Worm (Caenorhabditis elegans): Measurements from ENCODE around the gene bca-1.

bca-1 gene

ce11 chrX:6219892-6220291 is 15.3 kb upstream of the bca-1 start (continued):
- peak; percentile 63 for TF ChIP-seq dve-1 (tag; optimal IDR thresholded peaks at IDR 0.05)
- TF ChIP-seq ets-4 (tag; optimal IDR thresholded peaks at IDR 0.05) = no peak
- TF ChIP-seq ceh-48 (tag; optimal IDR thresholded peaks at IDR 0.05) = no peak
- peak; percentile 22 for TF ChIP-seq ztf-16 (tag; optimal IDR thresholded peaks at IDR 0.05)
- TF ChIP-seq hlh-13 (GFP tag; optimal IDR thresholded peaks at IDR 0.05) = peak; percentile 35
- peak; percentile 40 for TF ChIP-seq gmeb-2 (tag; optimal IDR thresholded peaks at IDR 0.05)
- no peak for TF ChIP-seq ahr-1 (tag; optimal IDR thresholded peaks at IDR 0.05)
- peak; percentile 32 for TF ChIP-seq ceh-34 (tag; optimal IDR thresholded peaks at IDR 0.05)
- peak; percentile 36 for TF ChIP-seq tbx-2 (tag; optimal IDR thresholded peaks at IDR 0.05)

ce11 chrX:6216551-6216950 is 12.0 kb upstream of the bca-1 start, which contains the start of gene lrch-1:
lrch-1 (minus strand) TSS chrX:6216651.
- TF ChIP-seq elt-2 (tag; optimal IDR thresholded peaks at IDR 0.05) = peak; percentile 29
- TF ChIP-seq ceh-6 (GFP tag; optimal IDR thresholded peaks at IDR 0.05) = no peak

ce11 chrX:6211322-6211820 is 6.8 kb upstream of the bca-1 start:
- TF ChIP-seq ceh-31 (tag; optimal IDR thresholded peaks at IDR 0.05) (peak; percentile 33), unc-42 (tag; optimal IDR thresholded peaks at IDR 0.05) (peak; percentile 77), sox-2 (GFP tag; IDR thresholded peaks at IDR 0.05) (no peak)

- no peak for TF ChIP-seq ztf-16 (tag; optimal IDR thresholded peaks at IDR 0.05)
- no peak for TF ChIP-seq mec-3 (tag; optimal IDR thresholded peaks at IDR 0.05; ENCODE audit: borderline replicate concordance)
- no peak for TF ChIP-seq che-1 (tag; optimal IDR thresholded peaks at IDR 0.05)
- TF ChIP-seq ama-1 (optimal IDR thresholded peaks at IDR 0.05) = no peak
- TF ChIP-seq lin-11 (tag; optimal IDR thresholded peaks at IDR 0.05) = no peak
- TF ChIP-seq fkh-6 (tag; optimal IDR thresholded peaks at IDR 0.05) = no peak
- TF ChIP-seq C08G9.2 (tag; optimal IDR thresholded peaks at IDR 0.05) = no peak
- no peak for TF ChIP-seq zip-5 (tag; optimal IDR thresholded peaks at IDR 0.05)
- no peak for TF ChIP-seq ahr-1 (tag; optimal IDR thresholded peaks at IDR 0.05)
- no peak for TF ChIP-seq eyg-1 (tag; optimal IDR thresholded peaks at IDR 0.05)
- TF ChIP-seq ceh-31 (tag; optimal IDR thresholded peaks at IDR 0.05) = no peak
- no peak for TF ChIP-seq ets-4 (tag; optimal IDR thresholded peaks at IDR 0.05)
- no peak for TF ChIP-seq dmd-4 (tag; optimal IDR thresholded peaks at IDR 0.05; ENCODE audit: borderline replicate concordance)
- TF ChIP-seq rnt-1 (tag; optimal IDR thresholded peaks at IDR 0.05) = no peak
- TF ChIP-seq pha-4 (tag; optimal IDR thresholded peaks at IDR 0.05) = no peak
- TF ChIP-seq pax-1 (tag; optimal IDR thresholded peaks at IDR 0.05) = no peak
- no peak for TF ChIP-seq elt-2 (tag; optimal IDR thresholded peaks at IDR 0.05)
- TF ChIP-seq T23F11.4 (GFP tag; optimal IDR thresholded peaks at IDR 0.05) = no peak
- no peak for TF ChIP-seq ceh-19 (GFP tag; optimal IDR thresholded peaks at IDR 0.05)
Measured at ce11 chrX:6208463-6208862, 3.9 kb upstream of the bca-1 start, which contains the start of gene C14F11.7. C14F11.7 (minus strand) TSS chrX:6208563.

ce11 chrX:6207687-6208088 is 3.1 kb upstream of the bca-1 start, which contains the start of gene T13C5.6:
T13C5.6 (minus strand) TSS chrX:6207687.
- TF ChIP-seq ceh-22 (tag; optimal IDR thresholded peaks at IDR 0.05) = peak; percentile 58
- peak; percentile 97 for TF ChIP-seq T23F11.4 (GFP tag; optimal IDR thresholded peaks at IDR 0.05)
- TF ChIP-seq fax-1 (tag; optimal IDR thresholded peaks at IDR 0.05) = peak; percentile 97
- TF ChIP-seq K02D7.2 (tag; optimal IDR thresholded peaks at IDR 0.05) = peak; percentile 93
- TF ChIP-seq dve-1 (tag; optimal IDR thresholded peaks at IDR 0.05) = peak; percentile 94
- peak; percentile 86 for TF ChIP-seq nfya-1 (tag; optimal IDR thresholded peaks at IDR 0.05)
- peak; percentile 98 for TF ChIP-seq ceh-2 (tag; optimal IDR thresholded peaks at IDR 0.05)
- peak; percentile 99 for TF ChIP-seq sox-4 (tag; optimal IDR thresholded peaks at IDR 0.05)
- peak; percentile 74 for TF ChIP-seq odd-2 (tag; optimal IDR thresholded peaks at IDR 0.05)
- peak; percentile 98 for TF ChIP-seq hlh-6 (tag; optimal IDR thresholded peaks at IDR 0.05)
- peak; percentile 47 for TF ChIP-seq unc-55 (GFP tag; optimal IDR thresholded peaks at IDR 0.05)
- TF ChIP-seq pros-1 (tag; optimal IDR thresholded peaks at IDR 0.05) = peak; percentile 66
- peak; percentile 95 for TF ChIP-seq pha-2 (tag; optimal IDR thresholded peaks at IDR 0.05)
- peak; percentile 97 for TF ChIP-seq unc-86 (tag; optimal IDR thresholded peaks at IDR 0.05)
- peak; percentile 95 for TF ChIP-seq madf-2 (tag; optimal IDR thresholded peaks at IDR 0.05)
- TF ChIP-seq pag-3 (tag; optimal IDR thresholded peaks at IDR 0.05; ENCODE audit: borderline replicate concordance) = peak; percentile 96
- TF ChIP-seq hlh-8 (tag; optimal IDR thresholded peaks at IDR 0.05) = peak; percentile 97
- TF ChIP-seq tbx-7 (tag; optimal IDR thresholded peaks at IDR 0.05) = peak; percentile 89
- peak; percentile 97 for TF ChIP-seq unc-42 (tag; optimal IDR thresholded peaks at IDR 0.05)
- TF ChIP-seq ceh-9 (tag; optimal IDR thresholded peaks at IDR 0.05) = peak; percentile 96
- peak; percentile 93 for TF ChIP-seq ahr-1 (tag; optimal IDR thresholded peaks at IDR 0.05)
- TF ChIP-seq Y22D7AL.16 (tag; optimal IDR thresholded peaks at IDR 0.05) = peak; percentile 95
- TF ChIP-seq rnt-1 (tag; optimal IDR thresholded peaks at IDR 0.05) = peak; percentile 98

Data from whole organism, late embryonic.